Worm (Caenorhabditis elegans): ENCODE results near the gene sdz-27.

Gene sdz-27

ce11 chrIV:11149454-11150163 lies 37.2 kb upstream of the sdz-27 start, which contains the start of the genes F01G4.6 and pfd-1 (continued):
- TF ChIP-seq mel-28 (tag; optimal IDR thresholded peaks at IDR 0.05; ENCODE audit: borderline replicate concordance) (no peak), attf-3 (GFP tag; conservative IDR thresholded peaks at IDR 0.05) (peak; percentile 43; the same call in 1 of the 2 replicates), B0035.1 (tag; optimal IDR thresholded peaks at IDR 0.05) (no peak), dpl-1 (GFP tag; optimal IDR thresholded peaks at IDR 0.05) (peak; percentile 43), hmg-1.2 (GFP tag; IDR thresholded peaks at IDR 0.05) (peak; percentile 65; the same call in 1 of the 2 replicates), akir-1 (GFP tag; optimal IDR thresholded peaks at IDR 0.05) (no peak), mcd-1 (GFP tag; IDR thresholded peaks at IDR 0.05) (peak; percentile 85), bed-2 (GFP tag; IDR thresholded peaks at IDR 0.05) (no peak), ceh-91 (GFP tag; IDR thresholded peaks at IDR 0.05) (0 out of 2 replicates have a peak, but pooled peaks have one; percentile 27), madf-8 (GFP tag; conservative IDR thresholded peaks at IDR 0.05) (no peak; the same call in 1 of the 2 replicates), hlh-26 (GFP tag; conservative IDR thresholded peaks at IDR 0.05) (no peak), let-526 (GFP tag; IDR thresholded peaks at IDR 0.05) (no peak), unc-62 (GFP tag; optimal IDR thresholded peaks at IDR 0.05) (no peak), ceh-40 (GFP tag; IDR thresholded peaks at IDR 0.05) (no peak), sea-2 (GFP tag; IDR thresholded peaks at IDR 0.05) (no peak), snpc-3.4 (tag; optimal IDR thresholded peaks at IDR 0.05) (peak; percentile 57), F37B4.10 (GFP tag; IDR thresholded peaks at IDR 0.05) (no peak), D2030.7 (GFP tag; IDR thresholded peaks at IDR 0.05) (0 out of 2 replicates have a peak, but pooled peaks have one; percentile 38), hrde-1 (tag; optimal IDR thresholded peaks at IDR 0.05; ENCODE audit: borderline replicate concordance) (no peak), ztf-6 (GFP tag; IDR thresholded peaks at IDR 0.05) (no peak), egl-18 (GFP tag; IDR thresholded peaks at IDR 0.05) (no peak), sptf-2 (GFP tag; optimal IDR thresholded peaks at IDR 0.05) (no peak), aptf-2 (GFP tag; conservative IDR thresholded peaks at IDR 0.05) (no peak), ztf-18 (tag; optimal IDR thresholded peaks at IDR 0.05) (peak; percentile 44), tlf-1 (GFP tag; optimal IDR thresholded peaks at IDR 0.05) (peak; percentile 89), B0261.1 (tag; optimal IDR thresholded peaks at IDR 0.05) (no peak), ccch-3 (GFP tag; optimal IDR thresholded peaks at IDR 0.05) (no peak), Y56A3A.18 (GFP tag; IDR thresholded peaks at IDR 0.05) (peak; percentile 51; the same call in 1 of the 2 replicates), rec-8 (tag; optimal IDR thresholded peaks at IDR 0.05) (no peak), nhr-80 (tag; optimal IDR thresholded peaks at IDR 0.05) (peak; percentile 30), let-607 (tag; optimal IDR thresholded peaks at IDR 0.05) (peak in 1 of 2 experiments; percentile 79), athp-1 (tag; optimal IDR thresholded peaks at IDR 0.05) (no peak), F22D6.2 (tag; optimal IDR thresholded peaks at IDR 0.05) (peak; percentile 23), ztf-22 (GFP tag; optimal IDR thresholded peaks at IDR 0.05) (no peak), aptf-3 (GFP tag; IDR thresholded peaks at IDR 0.05) (no peak), T07F8.4 (tag; optimal IDR thresholded peaks at IDR 0.05) (no peak), lin-54 (GFP tag; optimal IDR thresholded peaks at IDR 0.05) (peak; percentile 84), attf-5 (GFP tag; optimal IDR thresholded peaks at IDR 0.05) (peak; percentile 59), nhr-179 (tag; optimal IDR thresholded peaks at IDR 0.05) (no peak), F55B11.4 (tag; optimal IDR thresholded peaks at IDR 0.05; ENCODE audit: borderline replicate concordance, insufficient read depth) (no peak), mxl-1 (tag; optimal IDR thresholded peaks at IDR 0.05) (no peak), lin-35 (GFP tag; optimal IDR thresholded peaks at IDR 0.05) (peak in 1 of 3 experiments; percentile 91), sdz-38 (tag; optimal IDR thresholded peaks at IDR 0.05) (no peak), F23B12.7 (tag; optimal IDR thresholded peaks at IDR 0.05; ENCODE audit: insufficient read depth) (peak; percentile 73), efl-1 (GFP tag; optimal IDR thresholded peaks at IDR 0.05) (peak; percentile 50), F57A8.1 (GFP tag; optimal IDR thresholded peaks at IDR 0.05) (no peak), F39B2.1 (GFP tag; IDR thresholded peaks at IDR 0.05) (no peak)
